Fruit fly (Drosophila melanogaster) whole organism: ENCODE results near the gene CG8064.

Experiments
- CG8478 ChIP-seq: fragments of >200 bp; optimal IDR thresholded peaks from 2 replicates; lab custom pipeline; 2018; ENCODE audit warnings: inconsistent platforms
- Dll ChIP-seq: fragments of >200 bp; optimal IDR thresholded peaks from 2 replicates; lab custom pipeline; 2017

DNA sequence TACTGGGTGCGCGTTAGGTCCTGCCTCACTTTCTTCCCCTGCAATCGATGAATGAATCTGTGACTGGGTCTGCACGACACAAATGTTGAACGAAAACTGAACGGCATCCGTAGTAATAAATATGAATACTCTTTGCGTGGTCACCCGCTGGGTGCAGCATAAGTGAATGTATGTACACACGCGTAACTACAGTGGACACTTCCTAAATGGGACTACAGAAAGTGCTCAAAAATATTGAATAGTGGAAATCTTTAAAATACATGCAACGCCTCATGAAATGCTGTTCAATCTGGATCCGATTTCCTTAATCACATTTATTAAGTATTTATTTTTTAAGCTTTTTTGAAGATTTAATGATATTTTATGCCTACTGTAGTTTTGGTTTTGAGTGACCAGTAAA is 45.4 kb downstream of the CG8064 start, which contains the start of gene naz:
- TF ChIP-seq CG8478 (lab: Kevin White, UChicago) (no peak), Dll (lab: Kevin White, UChicago) (no peak)
